Fruit fly (Drosophila melanogaster) whole organism, embryonic: Measurements from ENCODE around the gene Srp14.

ENCODE experiments used
- CG11456 ChIP-seq: fragments of 200-800 bp; sonication (Bioruptor generic); IDR thresholded peaks from 3 replicates; pipeline ENCODE4 v1.3.6; 2022; ENCODE audit warnings: missing biosample characterization, missing genetic modification characterization
- CG12299 ChIP-seq: fragments of 200-800 bp; sonication (Bioruptor generic); optimal IDR thresholded peaks from 2 replicates; lab custom pipeline; 2018; ENCODE audit warnings: missing biosample characterization, mild to moderate bottlenecking, missing genetic modification characterization
- CG13123 ChIP-seq: fragments of 200-800 bp; sonication (Bioruptor generic); optimal IDR thresholded peaks from 2 replicates; lab custom pipeline; 2016; ENCODE audit warnings: missing biosample characterization, missing genetic modification characterization
- CG13287 ChIP-seq: fragments of 200-800 bp; sonication (Bioruptor generic); IDR thresholded peaks from 2 replicates; pipeline ENCODE4 v1.3.6; 2022; ENCODE audit warnings: missing biosample characterization, missing genetic modification characterization; ENCODE audit not compliant: partially characterized antibody
- CG1602 ChIP-seq: fragments of 200-800 bp; sonication (Bioruptor generic); optimal IDR thresholded peaks from 3 replicates; lab custom pipeline; 2016; ENCODE audit warnings: missing biosample characterization, missing genetic modification characterization
- CG18476 ChIP-seq: fragments of 200-800 bp; sonication (Bioruptor generic); optimal IDR thresholded peaks from 2 replicates; lab custom pipeline; 2016; ENCODE audit warnings: missing biosample characterization, mild to moderate bottlenecking, missing genetic modification characterization
- CG3407 ChIP-seq: fragments of 200-800 bp; sonication (Bioruptor generic); optimal IDR thresholded peaks from 2 replicates; lab custom pipeline; 2018; ENCODE audit warnings: missing biosample characterization, mild to moderate bottlenecking, missing genetic modification characterization
- CG3995 ChIP-seq: fragments of 200-800 bp; sonication (Bioruptor generic); optimal IDR thresholded peaks from 3 replicates; lab custom pipeline; 2016; ENCODE audit warnings: missing biosample characterization, missing genetic modification characterization
- CG4328 ChIP-seq: fragments of 200-800 bp; sonication (Bioruptor generic); optimal IDR thresholded peaks from 3 replicates; lab custom pipeline; 2017; ENCODE audit warnings: missing biosample characterization, missing genetic modification reagents, missing genetic modification characterization
- CG43689 ChIP-seq: fragments of 200-800 bp; sonication (Bioruptor generic); IDR thresholded peaks from 2 replicates; pipeline ENCODE4 v1.3.6; 2022; ENCODE audit warnings: missing biosample characterization, missing genetic modification characterization
- CG6765 ChIP-seq: fragments of 200-800 bp; sonication (Bioruptor generic); optimal IDR thresholded peaks from 3 replicates; lab custom pipeline; 2017; ENCODE audit warnings: missing biosample characterization, mild to moderate bottlenecking, missing genetic modification characterization
- CG7271 ChIP-seq: fragments of 200-800 bp; sonication (Bioruptor generic); optimal IDR thresholded peaks from 2 replicates; lab custom pipeline; 2018; ENCODE audit warnings: missing biosample characterization, mild to moderate bottlenecking, missing genetic modification characterization, moderate library complexity
- CG7963 ChIP-seq: fragments of 200-800 bp; sonication (Bioruptor generic); IDR thresholded peaks from 3 replicates; pipeline ENCODE4 v1.3.6; 2022; ENCODE audit warnings: missing biosample characterization, missing genetic modification characterization; ENCODE audit not compliant: partially characterized antibody
- Dip3 ChIP-seq: fragments of 200-800 bp; sonication (Bioruptor generic); optimal IDR thresholded peaks from 3 replicates; lab custom pipeline; 2016; ENCODE audit warnings: missing biosample characterization, missing genetic modification characterization
- Dref ChIP-seq: fragments of 200-800 bp; sonication (Bioruptor generic); IDR thresholded peaks from 2 replicates; pipeline ENCODE4 v1.3.6; 2022; ENCODE audit warnings: missing biosample characterization, missing genetic modification characterization
- GATAe ChIP-seq: fragments of 200-800 bp; sonication (Bioruptor generic); conservative IDR thresholded peaks from 2 replicates; pipeline ENCODE4 v1.3.6; 2022; ENCODE audit warnings: missing biosample characterization, missing genetic modification characterization
- HLH4C ChIP-seq: fragments of 200-800 bp; sonication (Bioruptor generic); IDR thresholded peaks from 3 replicates; pipeline ENCODE4 v1.3.6; 2022; ENCODE audit warnings: missing biosample characterization, missing genetic modification characterization; ENCODE audit not compliant: partially characterized antibody
- MTF-1 ChIP-seq: fragments of 200-800 bp; sonication (Bioruptor generic); optimal IDR thresholded peaks from 2 replicates; lab custom pipeline; 2018; ENCODE audit warnings: missing biosample characterization, mild to moderate bottlenecking, missing genetic modification characterization, borderline replicate concordance
- Med ChIP-seq: fragments of 200-800 bp; sonication (Bioruptor generic); peaks from one replicate; lab custom pipeline; 2016; ENCODE audit warnings: missing biosample characterization, missing genetic modification characterization, mild to moderate bottlenecking, inconsistent platforms, moderate library complexity
- Nf-YA ChIP-seq: fragments of 200-800 bp; sonication (Bioruptor generic); IDR thresholded peaks from 2 replicates; pipeline ENCODE4 v1.3.6; 2022; ENCODE audit warnings: missing biosample characterization, missing genetic modification characterization
- Optix ChIP-seq: fragments of 200-800 bp; sonication (Bioruptor generic); IDR thresholded peaks from 3 replicates; pipeline ENCODE4 v1.3.6; 2022; ENCODE audit warnings: missing biosample characterization, missing genetic modification characterization
- Sox102F ChIP-seq: fragments of 200-800 bp; sonication (Bioruptor generic); optimal IDR thresholded peaks from 2 replicates; lab custom pipeline; 2018; ENCODE audit warnings: missing biosample characterization, mild to moderate bottlenecking, missing genetic modification characterization, moderate library complexity
- chinmo ChIP-seq: fragments of 200-800 bp; sonication (Bioruptor generic); IDR thresholded peaks from 4 replicates; pipeline ENCODE4 v1.3.6; 2022; ENCODE audit warnings: missing biosample characterization, missing genetic modification characterization; ENCODE audit not compliant: partially characterized antibody
- corto ChIP-seq: fragments of 200-800 bp; sonication (Bioruptor generic); optimal IDR thresholded peaks from 2 replicates; lab custom pipeline; 2016; ENCODE audit warnings: missing biosample characterization, mild to moderate bottlenecking, missing genetic modification characterization, moderate library complexity
- dimm ChIP-seq: fragments of 200-800 bp; sonication (Bioruptor generic); IDR thresholded peaks from 2 replicates; pipeline ENCODE4 v1.3.6; 2022; ENCODE audit warnings: missing biosample characterization, missing genetic modification characterization
- exex ChIP-seq: fragments of 200-800 bp; sonication (Bioruptor generic); optimal IDR thresholded peaks from 4 replicates; lab custom pipeline; 2018; ENCODE audit warnings: missing biosample characterization, mild to moderate bottlenecking, missing genetic modification characterization, moderate library complexity
- ftz-f1 ChIP-seq: fragments of 200-800 bp; sonication (Bioruptor generic); optimal IDR thresholded peaks from 2 replicates; lab custom pipeline; 2016; ENCODE audit warnings: missing biosample characterization, missing genetic modification characterization
- gcm ChIP-seq: fragments of 200-800 bp; sonication (Bioruptor generic); optimal IDR thresholded peaks from 2 replicates; lab custom pipeline; 2019; ENCODE audit warnings: missing biosample characterization, mild to moderate bottlenecking, missing genetic modification characterization, moderate library complexity
- gsb-n ChIP-seq: fragments of 200-800 bp; sonication (Bioruptor generic); optimal IDR thresholded peaks from 3 replicates; lab custom pipeline; 2018; ENCODE audit warnings: missing biosample characterization, mild to moderate bottlenecking, missing genetic modification characterization
- her ChIP-seq: fragments of 200-800 bp; sonication (Bioruptor generic); optimal IDR thresholded peaks from 2 replicates; lab custom pipeline; 2016; ENCODE audit warnings: missing biosample characterization, missing genetic modification characterization
- jumu ChIP-seq: fragments of 200-800 bp; sonication (Bioruptor generic); optimal IDR thresholded peaks from 3 replicates; lab custom pipeline; 2016; ENCODE audit warnings: missing biosample characterization, missing genetic modification characterization
- lab ChIP-seq: fragments of 200-800 bp; sonication (Bioruptor generic); optimal IDR thresholded peaks from 3 replicates; lab custom pipeline; 2017; ENCODE audit warnings: missing biosample characterization, missing genetic modification characterization, mild to moderate bottlenecking, moderate library complexity, missing genetic modification reagents
- luna ChIP-seq: fragments of 200-800 bp; sonication (Bioruptor generic); optimal IDR thresholded peaks from 2 replicates; lab custom pipeline; 2016; ENCODE audit warnings: missing biosample characterization, missing genetic modification characterization
- nerfin-2 ChIP-seq: fragments of 200-800 bp; sonication (Bioruptor generic); IDR thresholded peaks from 2 replicates; pipeline ENCODE4 v1.3.6; 2022; ENCODE audit warnings: missing biosample characterization, missing genetic modification characterization; ENCODE audit not compliant: partially characterized antibody
- salm ChIP-seq: fragments of 200-800 bp; sonication (Bioruptor generic); optimal IDR thresholded peaks from 2 replicates; lab custom pipeline; 2018; ENCODE audit warnings: missing biosample characterization, mild to moderate bottlenecking, missing genetic modification characterization
- unc-4 ChIP-seq: fragments of 200-800 bp; sonication (Bioruptor generic); IDR thresholded peaks from 2 replicates; pipeline ENCODE4 v1.3.6; 2022; ENCODE audit warnings: missing biosample characterization, missing genetic modification characterization; ENCODE audit not compliant: partially characterized antibody
- zen ChIP-seq: fragments of 200-800 bp; sonication (Bioruptor generic); optimal IDR thresholded peaks from 3 replicates; lab custom pipeline; 2018; ENCODE audit warnings: missing biosample characterization, mild to moderate bottlenecking, missing genetic modification characterization, moderate library complexity

Srp14 gene

dm6 chr3R:20579816-20580215 lies at the start of gene Srp14, which contains the start of gene EloB (continued):
- TF ChIP-seq gsb-n (tag; lab: Kevin White, UChicago): no peak
- peak; percentile 98 for TF ChIP-seq Med (GFP tag; lab: Kevin White, UChicago)
- TF ChIP-seq ftz-f1 (GFP tag; lab: Kevin White, UChicago): peak; percentile 100
- TF ChIP-seq salm (tag; lab: Kevin White, UChicago): peak; percentile 76
- TF ChIP-seq CG3995 (GFP tag; lab: Kevin White, UChicago): peak; percentile 32
- TF ChIP-seq CG7963 (GFP tag; lab: Robert Waterston, UW): peak; percentile 95
- peak; percentile 98 for TF ChIP-seq CG13287 (GFP tag; lab: Robert Waterston, UW)
- TF ChIP-seq Sox102F (GFP tag; lab: Kevin White, UChicago): no peak
- TF ChIP-seq CG18476 (GFP tag; lab: Kevin White, UChicago): peak; percentile 62
- TF ChIP-seq CG12299: peak; percentile 81
- TF ChIP-seq CG43689 (GFP tag; lab: Robert Waterston, UW): peak; percentile 53; the same call in 1 of the 2 replicates
- peak; percentile 98 for TF ChIP-seq unc-4 (GFP tag; lab: Robert Waterston, UW)
- TF ChIP-seq Dip3: peak; percentile 78
- peak; percentile 82 for TF ChIP-seq gcm (GFP tag; lab: Kevin White, UChicago)
- TF ChIP-seq luna: no peak
- TF ChIP-seq jumu: peak; percentile 66
- TF ChIP-seq Nf-YA (GFP tag; lab: Robert Waterston, UW): no peak
- TF ChIP-seq Optix (GFP tag; lab: Robert Waterston, UW): no peak
- peak; percentile 88 for TF ChIP-seq nerfin-2 (GFP tag; lab: Robert Waterston, UW)
- peak; percentile 27 for TF ChIP-seq CG3407 (GFP tag; lab: Kevin White, UChicago)
- TF ChIP-seq Dref (GFP tag; lab: Robert Waterston, UW): peak; percentile 95
- TF ChIP-seq dimm (GFP tag; lab: Robert Waterston, UW): 0 out of 2 replicates have a peak, but pooled peaks have one; percentile 40
- no peak for TF ChIP-seq exex (tag; lab: Kevin White, UChicago)
- TF ChIP-seq CG13123 (GFP tag; lab: Kevin White, UChicago): peak; percentile 59
- peak; percentile 65 for TF ChIP-seq her
- TF ChIP-seq HLH4C: peak; percentile 92
- peak; percentile 85 for TF ChIP-seq zen (tag; lab: Kevin White, UChicago)
- TF ChIP-seq CG1602 (GFP tag; lab: Kevin White, UChicago): peak; percentile 79

- peak; percentile 97 for TF ChIP-seq MTF-1
- no peak for TF ChIP-seq CG4328 (GFP tag; lab: Kevin White, UChicago)
- TF ChIP-seq CG7271: no peak
- 0 out of 3 replicates have a peak, but pooled peaks have one; percentile 6 for TF ChIP-seq CG11456 (GFP tag; lab: Robert Waterston, UW)
- peak; percentile 16 for TF ChIP-seq lab (GFP tag; lab: Kevin White, UChicago)
- TF ChIP-seq CG6765 (GFP tag; lab: Kevin White, UChicago): no peak
- TF ChIP-seq exex (tag; lab: Kevin White, UChicago): peak; percentile 65
- TF ChIP-seq chinmo (GFP tag; lab: Robert Waterston, UW): 0 out of 4 replicates have a peak, but pooled peaks have one; percentile 41
- peak; percentile 39 for TF ChIP-seq corto (GFP tag; lab: Kevin White, UChicago)
- TF ChIP-seq GATAe (GFP tag; lab: Robert Waterston, UW): peak; percentile 83; the same call in 1 of the 2 replicates
These were observed 45.3 kb upstream of the Srp14 start, which contains the start of the genes MtnE and MtnD for dm6 chr3R:20534575-20534974. MtnE (minus strand) TSS chr3R:20534704. MtnD (plus strand) TSS chr3R:20534962.
